Worm (Caenorhabditis elegans): ENCODE results near the gene pinn-4.

pinn-4 gene

DNA sequence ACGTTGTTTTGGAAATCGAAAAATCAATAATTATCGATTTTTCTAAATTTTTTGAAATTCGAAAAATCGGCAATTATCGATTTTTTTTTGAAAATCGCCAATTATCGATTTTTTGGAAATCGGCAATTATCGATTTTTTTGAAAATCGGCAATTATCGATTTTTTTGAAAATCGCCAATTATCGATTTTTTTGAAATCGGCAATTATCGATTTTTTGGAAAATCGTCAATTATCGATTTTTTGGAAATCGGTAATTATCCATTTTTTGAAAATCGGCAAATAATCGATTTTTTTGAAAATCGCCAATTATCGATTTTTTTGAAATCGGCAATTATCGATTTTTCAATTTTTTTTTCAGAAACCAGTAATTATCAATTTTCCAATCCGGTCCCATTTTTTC, 11.3 kb downstream of the pinn-4 start:
- TF ChIP-seq ceh-28 (tag; optimal IDR thresholded peaks at IDR 0.05) (peak; percentile 99), egl-27 (tag; optimal IDR thresholded peaks at IDR 0.05) (no peak), nhr-10 (tag; optimal IDR thresholded peaks at IDR 0.05) (no peak)

DNA sequence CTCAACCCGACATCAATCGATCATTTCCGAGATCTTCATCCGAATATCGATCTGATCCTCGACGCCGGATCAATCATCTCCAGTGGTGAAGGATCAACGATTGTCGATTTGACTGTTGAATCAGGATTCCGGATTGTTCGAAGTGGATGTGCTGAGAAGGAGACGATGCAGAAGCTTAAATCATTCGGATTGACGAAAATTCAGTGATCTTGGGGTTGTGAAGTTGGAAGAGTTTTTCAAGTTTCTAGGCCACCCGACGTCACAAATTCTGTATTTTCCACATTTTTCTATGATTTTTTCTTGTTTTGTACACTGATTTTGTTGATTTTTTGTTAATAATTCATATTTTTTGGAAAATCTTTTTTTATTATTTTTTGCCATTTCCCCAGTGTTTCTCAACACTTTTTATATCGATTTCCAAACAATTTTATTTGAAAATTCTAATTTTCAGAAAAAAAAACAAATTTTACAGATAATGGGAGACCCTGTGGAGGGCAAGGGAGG, 11.8 kb downstream of the pinn-4 start, which contains the start of gene Y48E1C.1:
Gene Y48E1C.1 (plus strand): TSS at position 454 of the 504 bp plus-strand sequence.
- TF ChIP-seq mxl-2 (GFP tag; conservative IDR thresholded peaks at IDR 0.05) (no peak), aha-1 (tag) (peak; percentile 92)

DNA sequence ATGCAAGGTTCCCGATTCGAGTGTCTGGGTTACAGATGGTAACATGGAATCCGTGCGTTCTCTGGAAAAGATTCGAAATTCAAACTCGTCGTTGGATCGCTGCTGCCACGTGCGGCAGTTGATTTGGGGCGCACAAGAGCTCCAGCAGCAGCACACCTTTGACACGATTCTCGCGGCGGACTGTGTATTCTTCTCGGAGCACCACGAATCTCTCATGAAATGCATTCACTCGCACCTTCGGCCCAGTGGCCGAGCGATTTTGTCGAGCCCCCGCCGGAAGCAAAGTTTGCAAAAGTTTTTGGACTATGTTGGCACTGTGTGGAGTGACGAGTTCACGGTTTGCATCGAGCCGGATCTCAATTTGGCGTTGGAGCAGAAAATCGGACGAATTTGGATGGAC, 13.8 kb downstream of the pinn-4 start:
- TF ChIP-seq nhr-77 (tag; optimal IDR thresholded peaks at IDR 0.05) (no peak), set-16 (GFP tag; IDR thresholded peaks at IDR 0.05) (peak; percentile 55; the same call in 1 of the 2 replicates)

DNA sequence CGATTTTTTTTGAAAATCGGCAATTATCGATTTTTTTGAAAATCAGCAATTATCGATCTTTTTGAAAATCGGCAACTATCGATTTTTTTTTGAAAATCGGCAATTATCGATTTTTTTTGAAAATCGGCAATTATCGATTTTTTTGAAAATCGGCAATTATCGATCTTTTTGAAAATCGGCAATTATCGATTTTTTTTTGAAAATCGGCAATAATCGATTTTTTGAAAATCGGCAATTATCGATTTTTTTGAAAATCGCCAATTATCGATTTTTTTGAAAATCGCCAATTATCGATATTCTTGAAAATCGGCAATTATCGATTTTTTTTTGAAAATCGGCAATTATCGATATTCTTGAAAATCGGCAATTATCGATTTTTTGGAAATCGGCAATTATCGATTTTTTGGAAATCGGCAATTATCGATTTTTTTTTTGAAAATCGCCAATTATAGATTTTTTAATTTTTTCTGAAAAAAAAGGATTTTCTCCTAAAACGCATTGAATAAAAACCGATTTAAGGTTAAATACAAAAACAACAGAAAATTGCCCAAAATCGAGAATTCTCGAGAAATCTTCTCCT, 14.8 kb downstream of the pinn-4 start:
- TF ChIP-seq ceh-28 (tag; optimal IDR thresholded peaks at IDR 0.05) (peak; percentile 97), daf-16 (GFP tag; optimal IDR thresholded peaks at IDR 0.05) (no peak), daf-16 (tag; optimal IDR thresholded peaks at IDR 0.05) (no peak)

DNA sequence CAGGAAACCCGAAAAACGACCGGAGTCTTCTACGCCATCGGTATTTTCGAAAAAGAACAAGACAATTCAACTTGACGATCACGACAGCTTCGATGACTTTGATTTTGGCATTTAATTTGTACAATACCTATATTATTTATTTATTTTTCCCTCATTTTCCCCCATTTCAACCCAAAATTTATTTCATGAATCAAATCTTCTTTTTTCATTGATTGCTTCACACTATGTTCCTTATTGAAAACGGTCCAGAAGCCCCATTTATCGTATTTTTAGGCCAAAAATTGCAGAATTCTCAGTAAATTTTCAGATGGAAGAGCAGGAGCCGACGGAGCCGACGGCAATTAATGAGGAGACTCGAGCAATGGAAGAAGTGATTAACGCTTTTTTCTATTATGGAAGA, 21.5 kb downstream of the pinn-4 start, which contains the start of gene Y48E1C.2:
Gene Y48E1C.2 (plus strand): TSS at position 301 of the 400 bp plus-strand sequence.
- TF ChIP-seq zfp-2 (tag; optimal IDR thresholded peaks at IDR 0.05) (no peak), F44E2.7 (GFP tag; IDR thresholded peaks at IDR 0.05) (no peak)

DNA sequence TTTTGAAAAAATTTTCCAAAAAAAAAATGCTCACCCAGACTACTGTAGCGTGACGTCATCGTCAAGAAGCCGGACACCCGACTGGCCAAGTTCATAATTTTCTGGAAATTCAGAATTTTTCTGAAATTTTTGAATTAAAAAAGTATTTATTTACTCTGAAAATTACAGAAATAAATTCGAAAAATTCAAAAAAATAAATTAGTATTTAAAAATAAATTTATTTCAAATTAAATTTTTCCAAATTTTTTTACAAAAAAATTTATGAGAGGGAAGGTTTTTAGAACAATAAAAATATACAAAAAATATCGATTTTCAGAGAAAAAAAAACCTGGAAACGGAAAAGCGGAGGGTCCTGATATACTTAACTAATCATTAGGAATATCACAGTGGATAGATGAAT, 33.9 kb downstream of the pinn-4 start, which contains the start of gene Y48E1C.4:
Gene Y48E1C.4 (minus strand): TSS at position 101 of the 400 bp plus-strand sequence.
- TF ChIP-seq ama-1 (optimal IDR thresholded peaks at IDR 0.05), result peak; percentile 27
- TF ChIP-seq ceh-32 (tag; optimal IDR thresholded peaks at IDR 0.05; ENCODE audit: poor library complexity), result no peak

DNA sequence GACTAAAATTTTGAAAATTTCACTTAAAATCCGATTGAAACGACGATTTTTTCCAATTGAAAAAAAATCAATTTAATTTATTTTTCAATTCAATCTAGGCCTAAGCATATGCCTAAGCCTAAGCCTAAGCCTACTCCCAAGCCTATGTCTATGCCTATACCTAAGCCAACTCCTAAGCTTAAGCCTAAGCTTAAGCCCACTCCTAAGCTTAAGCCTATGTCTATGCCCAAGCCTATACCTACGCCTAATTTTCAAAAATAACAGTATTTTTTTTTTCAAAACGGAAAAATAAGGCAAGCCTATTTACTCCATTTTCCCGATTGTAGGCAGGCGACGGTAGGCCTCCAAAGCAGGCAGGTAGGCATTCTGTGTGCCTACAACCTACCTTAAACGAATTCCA, 41.5 kb downstream of the pinn-4 start:
- TF ChIP-seq ceh-44 (GFP tag; IDR thresholded peaks at IDR 0.05), result no peak
- no peak for TF ChIP-seq skn-1 (tag; optimal IDR thresholded peaks at IDR 0.05)
- TF ChIP-seq nhr-6 (tag; optimal IDR thresholded peaks at IDR 0.05), result no peak
- no peak for TF ChIP-seq unc-62 (GFP tag; optimal IDR thresholded peaks at IDR 0.05 in 1 of 2)
- no peak for TF ChIP-seq unc-62 (tag; optimal IDR thresholded peaks at IDR 0.05)
- no peak for TF ChIP-seq lin-29 (GFP tag; IDR thresholded peaks at IDR 0.05)
- TF ChIP-seq nhr-77 (tag; optimal IDR thresholded peaks at IDR 0.05), result no peak
- TF ChIP-seq arid-1 (GFP tag; conservative IDR thresholded peaks at IDR 0.05), result no peak
- no peak for TF ChIP-seq dmd-9 (GFP tag; IDR thresholded peaks at IDR 0.05)
- no peak for TF ChIP-seq gei-8 (GFP tag; optimal IDR thresholded peaks at IDR 0.05)
- no peak for TF ChIP-seq hlh-30 (tag; optimal IDR thresholded peaks at IDR 0.05; ENCODE audit: insufficient read depth)
- no peak for TF ChIP-seq lir-3 (tag; optimal IDR thresholded peaks at IDR 0.05)

DNA sequence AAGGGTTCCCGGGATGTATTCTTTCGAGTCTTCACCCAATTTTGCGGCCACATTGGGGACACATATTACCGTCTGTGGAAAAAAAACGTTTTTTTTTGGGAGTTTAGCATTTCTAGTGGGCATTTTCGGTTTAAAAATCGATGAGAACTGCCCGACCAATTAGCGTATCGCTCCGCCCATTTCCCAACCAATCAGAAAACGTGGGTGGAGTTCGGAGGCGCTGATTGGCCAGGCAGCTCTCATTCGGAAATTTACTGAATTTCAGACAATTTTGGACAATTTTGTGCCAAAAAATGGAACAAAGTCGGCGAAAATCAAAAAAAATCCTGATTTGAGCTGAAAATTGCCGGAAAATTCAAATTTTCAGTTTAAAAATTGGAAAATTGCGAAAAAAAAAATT, 43.8 kb downstream of the pinn-4 start:
- no peak for TF ChIP-seq madf-9 (GFP tag; conservative IDR thresholded peaks at IDR 0.05)
- no peak for TF ChIP-seq hmg-1.1 (GFP tag; IDR thresholded peaks at IDR 0.05)
- no peak for TF ChIP-seq php-3 (GFP tag; IDR thresholded peaks at IDR 0.05)
- no peak for TF ChIP-seq T20F7.1 (GFP tag; optimal IDR thresholded peaks at IDR 0.05)
- TF ChIP-seq nhr-77 (tag; optimal IDR thresholded peaks at IDR 0.05), result no peak
- no peak for TF ChIP-seq ama-1 (optimal IDR thresholded peaks at IDR 0.05)
- TF ChIP-seq snpc-4 (tag; optimal IDR thresholded peaks at IDR 0.05), result no peak
- no peak for TF ChIP-seq daf-16 (GFP tag; optimal IDR thresholded peaks at IDR 0.05)
- no peak for TF ChIP-seq daf-16 (tag; optimal IDR thresholded peaks at IDR 0.05)
- no peak for TF ChIP-seq set-16 (GFP tag; IDR thresholded peaks at IDR 0.05)
- TF ChIP-seq ZK337.2 (GFP tag; IDR thresholded peaks at IDR 0.05), result no peak
- TF ChIP-seq F49E8.2 (tag; optimal IDR thresholded peaks at IDR 0.05; ENCODE audit: borderline replicate concordance), result no peak
- no peak for TF ChIP-seq Y105C5A.15 (GFP tag; IDR thresholded peaks at IDR 0.05)
- no peak for TF ChIP-seq dve-1 (tag; optimal IDR thresholded peaks at IDR 0.05; ENCODE audit: insufficient read depth)
